Worm (Caenorhabditis elegans) whole organism, L3 larva: Measurements from ENCODE around the gene F43G6.4.

Experiments
- elt-1 ChIP-seq: fragments of 150-350 bp; optimal IDR thresholded peaks from 2 replicates; lab custom pipeline; 2014; ENCODE audit warnings: missing biosample characterization, missing genetic modification characterization
- jun-1 ChIP-seq: fragments of 150-350 bp; optimal IDR thresholded peaks from 2 replicates; lab custom pipeline; 2014; ENCODE audit warnings: missing biosample characterization, missing genetic modification reagents, missing genetic modification characterization
- nfya-1 ChIP-seq: sonication (generic microtip); optimal IDR thresholded peaks from 2 replicates; lab custom pipeline; 2017; ENCODE audit warnings: missing genetic modification characterization, mild to moderate bottlenecking, missing compliant biosample characterization, antibody characterized with exemption, moderate library complexity; ENCODE audit not compliant: insufficient read depth

DNA sequence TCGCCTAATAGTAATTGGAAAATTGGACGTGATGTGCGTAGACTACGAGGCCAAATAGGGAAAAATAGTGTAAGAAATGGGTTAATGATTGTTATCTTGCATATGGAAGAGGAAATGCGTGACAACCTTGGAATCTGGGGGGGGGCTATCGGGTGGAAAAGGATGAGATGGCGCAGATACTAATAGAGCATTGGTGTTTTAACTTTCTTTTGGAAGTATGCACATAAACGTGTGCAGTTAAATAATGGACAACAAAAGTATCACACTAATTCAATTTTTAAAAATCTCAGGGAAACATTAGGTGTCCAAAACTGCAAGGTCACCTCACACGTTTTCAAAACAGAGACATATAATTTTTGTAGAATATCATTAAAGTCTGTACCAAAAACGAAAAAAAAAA lies 29.3 kb downstream of the F43G6.4 start, which contains the start of gene Y6D1A.2:
- TF ChIP-seq nfya-1 (tag; lab: Kevin White, UChicago) (no peak), jun-1 (tag; lab: Kevin White, UChicago) (no peak), elt-1 (no peak)
